Worm (Caenorhabditis elegans) whole organism, late embryonic: ENCODE results near the gene F33A8.4.

Experiments
- ceh-24 ChIP-seq: sonication (generic microtip); optimal IDR thresholded peaks from 2 replicates; lab custom pipeline; 2016; ENCODE audit warnings: mild to moderate bottlenecking, missing genetic modification characterization, missing compliant biosample characterization
- dmd-4 ChIP-seq: sonication (generic microtip); optimal IDR thresholded peaks from 2 replicates; lab custom pipeline; 2016; ENCODE audit warnings: borderline replicate concordance, missing genetic modification characterization, missing compliant biosample characterization
- dve-1 ChIP-seq: sonication (generic microtip); optimal IDR thresholded peaks from 2 replicates; lab custom pipeline; 2017; ENCODE audit warnings: antibody characterized with exemption, mild to moderate bottlenecking, missing genetic modification characterization, missing compliant biosample characterization
- pqm-1 ChIP-seq: sonication (generic microtip); optimal IDR thresholded peaks from 2 replicates; lab custom pipeline; 2016; ENCODE audit warnings: missing genetic modification characterization, missing compliant biosample characterization
- sox-4 ChIP-seq: sonication (generic microtip); optimal IDR thresholded peaks from 2 replicates; lab custom pipeline; 2017; ENCODE audit warnings: mild to moderate bottlenecking, missing genetic modification characterization, inconsistent platforms, missing compliant biosample characterization

DNA sequence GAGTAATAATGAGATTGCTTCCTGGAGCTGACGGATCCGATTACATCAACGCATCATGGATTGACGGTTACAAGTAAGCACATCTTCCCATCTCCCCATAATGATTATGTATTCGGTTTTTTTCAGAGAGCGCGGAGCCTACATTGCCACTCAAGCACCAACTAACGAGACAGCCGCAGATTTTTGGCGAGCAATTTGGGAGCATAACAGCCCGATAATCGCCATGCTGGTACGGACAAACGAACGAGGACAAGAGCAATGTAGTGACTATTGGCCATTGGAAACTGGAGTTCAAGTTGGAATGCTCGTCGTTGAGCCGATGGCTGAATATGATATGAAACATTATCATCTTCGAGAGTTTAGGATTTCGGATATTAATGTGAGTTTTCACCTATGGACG is 37.9 kb downstream of the F33A8.4 start:
- TF ChIP-seq pqm-1 (tag; lab: Kevin White, UChicago) = no peak
- no peak for TF ChIP-seq dve-1 (tag; lab: Kevin White, UChicago)
- no peak for TF ChIP-seq dmd-4 (tag; lab: Kevin White, UChicago)
- no peak for TF ChIP-seq ceh-24 (tag; lab: Kevin White, UChicago)
- no peak for TF ChIP-seq sox-4 (tag; lab: Kevin White, UChicago)
